Fruit fly (Drosophila melanogaster) whole organism, embryonic: ENCODE data around the gene CG3632.

Experiments used
- CG10209 ChIP-seq: fragments of 200-800 bp; sonication (Bioruptor generic); optimal IDR thresholded peaks from 3 replicates; lab custom pipeline; 2017; ENCODE audit warnings: missing biosample characterization, mild to moderate bottlenecking, missing genetic modification characterization, missing genetic modification reagents
- CG10565 ChIP-seq: fragments of 200-800 bp; sonication (Bioruptor generic); optimal IDR thresholded peaks from 3 replicates; lab custom pipeline; 2016; ENCODE audit warnings: missing biosample characterization, mild to moderate bottlenecking, missing genetic modification characterization
- CG11093 ChIP-seq: fragments of 200-800 bp; sonication (Bioruptor generic); IDR thresholded peaks from 3 replicates; pipeline ENCODE4 v1.3.6; 2022; ENCODE audit warnings: missing biosample characterization, missing genetic modification characterization
- CG14667 ChIP-seq: fragments of 200-800 bp; sonication (Bioruptor generic); IDR thresholded peaks from 2 replicates; pipeline ENCODE4 v1.3.6; 2022; ENCODE audit warnings: missing biosample characterization, missing genetic modification characterization
- CG17361 ChIP-seq: fragments of 200-800 bp; sonication (Bioruptor generic); IDR thresholded peaks from 3 replicates; pipeline ENCODE4 v1.3.6; 2022; ENCODE audit warnings: missing biosample characterization, missing genetic modification characterization
- CG1792 ChIP-seq: fragments of 200-800 bp; sonication (Bioruptor generic); optimal IDR thresholded peaks from 2 replicates; lab custom pipeline; 2016; ENCODE audit warnings: missing biosample characterization, missing genetic modification characterization
- CG2875 ChIP-seq: fragments of 200-800 bp; sonication (Bioruptor generic); optimal IDR thresholded peaks from 2 replicates; lab custom pipeline; 2017; ENCODE audit warnings: missing biosample characterization, mild to moderate bottlenecking, missing genetic modification characterization, missing genetic modification reagents
- CG2889 ChIP-seq: fragments of 200-800 bp; sonication (Bioruptor generic); IDR thresholded peaks from 3 replicates; pipeline ENCODE4 v1.3.6; 2022; ENCODE audit warnings: missing biosample characterization, missing genetic modification characterization
- CG31365 ChIP-seq: fragments of 200-800 bp; sonication (Bioruptor generic); optimal IDR thresholded peaks from 2 replicates; lab custom pipeline; 2018; ENCODE audit warnings: missing biosample characterization, mild to moderate bottlenecking, missing genetic modification characterization
- CG33557 ChIP-seq: fragments of 200-800 bp; sonication (Bioruptor generic); optimal IDR thresholded peaks from 2 replicates; lab custom pipeline; 2019; ENCODE audit warnings: missing biosample characterization, mild to moderate bottlenecking, missing genetic modification characterization, moderate library complexity
- CG3407 ChIP-seq: fragments of 200-800 bp; sonication (Bioruptor generic); optimal IDR thresholded peaks from 2 replicates; lab custom pipeline; 2018; ENCODE audit warnings: missing biosample characterization, mild to moderate bottlenecking, missing genetic modification characterization
- CG7745 ChIP-seq: fragments of 200-800 bp; sonication (Bioruptor generic); optimal IDR thresholded peaks from 2 replicates; lab custom pipeline; 2018; ENCODE audit warnings: missing biosample characterization, mild to moderate bottlenecking, missing genetic modification characterization, moderate library complexity
- CG8281 ChIP-seq: fragments of 200-800 bp; sonication (Bioruptor generic); optimal IDR thresholded peaks from 2 replicates; lab custom pipeline; 2018; ENCODE audit warnings: missing biosample characterization, mild to moderate bottlenecking, missing genetic modification characterization, moderate library complexity
- CG8388 ChIP-seq: fragments of 200-800 bp; sonication (Bioruptor generic); optimal IDR thresholded peaks from 2 replicates; lab custom pipeline; 2019; ENCODE audit warnings: missing biosample characterization, mild to moderate bottlenecking, missing genetic modification characterization, moderate library complexity
- CG9609 ChIP-seq: fragments of 200-800 bp; sonication (Bioruptor generic); optimal IDR thresholded peaks from 3 replicates; lab custom pipeline; 2016; ENCODE audit warnings: missing biosample characterization, missing genetic modification characterization
- CG9797 ChIP-seq: fragments of 200-800 bp; sonication (Bioruptor generic); optimal IDR thresholded peaks from 3 replicates; lab custom pipeline; 2018; ENCODE audit warnings: missing biosample characterization, mild to moderate bottlenecking, missing genetic modification characterization
- E2f1 ChIP-seq: fragments of 200-800 bp; sonication (Bioruptor generic); IDR thresholded peaks from 2 replicates; pipeline ENCODE4 v1.3.6; 2022; ENCODE audit warnings: missing biosample characterization, missing genetic modification characterization
- Eip74EF ChIP-seq, 2 experiments: fragments of 200-800 bp in 1 of 2; fragments of >200 bp in 1 of 2; sonication (Bioruptor generic) in 1 of 2; optimal IDR thresholded peaks; 2 replicates each; lab custom pipeline; 2017 to 2019; ENCODE audit warnings: missing biosample characterization in 2 of 2, missing genetic modification characterization in 2 of 2, mild to moderate bottlenecking in 1 of 2, moderate library complexity in 1 of 2
- Fer3 ChIP-seq: fragments of 200-800 bp; sonication (Bioruptor generic); optimal IDR thresholded peaks from 2 replicates; lab custom pipeline; 2018; ENCODE audit warnings: missing biosample characterization, mild to moderate bottlenecking, missing genetic modification characterization, moderate library complexity
- Gug ChIP-seq: fragments of 200-800 bp; sonication (Bioruptor generic); IDR thresholded peaks from 4 replicates; pipeline ENCODE4 v1.3.6; 2022; ENCODE audit warnings: missing biosample characterization, missing genetic modification characterization
- Hmr ChIP-seq: fragments of 200-800 bp; sonication (Bioruptor generic); optimal IDR thresholded peaks from 3 replicates; lab custom pipeline; 2017; ENCODE audit warnings: mild to moderate bottlenecking, missing biosample characterization, missing genetic modification reagents, missing genetic modification characterization
- NFAT ChIP-seq: fragments of 200-800 bp; sonication (Bioruptor generic); IDR thresholded peaks from 2 replicates; pipeline ENCODE4 v1.3.6; 2022; ENCODE audit warnings: missing biosample characterization, missing genetic modification characterization
- Nf-YB ChIP-seq: fragments of 200-800 bp; sonication (Bioruptor generic); optimal IDR thresholded peaks from 3 replicates; lab custom pipeline; 2019; ENCODE audit warnings: missing biosample characterization, mild to moderate bottlenecking, missing genetic modification characterization, moderate library complexity
- Oaz ChIP-seq: fragments of 200-800 bp; sonication (Bioruptor generic); IDR thresholded peaks from 2 replicates; pipeline ENCODE4 v1.3.6; 2022; ENCODE audit warnings: missing biosample characterization, missing genetic modification characterization
- Pdp1 ChIP-seq, 2 experiments: fragments of 200-800 bp; sonication (Bioruptor generic); optimal IDR thresholded peaks; 3 replicates each; lab custom pipeline; 2016; ENCODE audit warnings: missing biosample characterization in 2 of 2, missing genetic modification characterization in 2 of 2, mild to moderate bottlenecking in 1 of 2, moderate library complexity in 1 of 2
- Rx ChIP-seq: fragments of 200-800 bp; sonication (Bioruptor generic); IDR thresholded peaks from 2 replicates; pipeline ENCODE4 v1.3.6; 2022; ENCODE audit warnings: missing biosample characterization, missing genetic modification characterization
- abd-A ChIP-seq: fragments of 200-800 bp; sonication (Bioruptor generic); optimal IDR thresholded peaks from 3 replicates; lab custom pipeline; 2019; ENCODE audit warnings: missing biosample characterization, mild to moderate bottlenecking, missing genetic modification characterization, moderate library complexity
- al ChIP-seq: fragments of 200-800 bp; sonication (Bioruptor generic); IDR thresholded peaks from 2 replicates; pipeline ENCODE4 v1.3.6; 2022; ENCODE audit warnings: missing biosample characterization, missing genetic modification characterization
- ase ChIP-seq: fragments of 200-800 bp; sonication (Bioruptor generic); IDR thresholded peaks from 3 replicates; pipeline ENCODE4 v1.3.6; 2022; ENCODE audit warnings: missing biosample characterization, missing genetic modification characterization
- br ChIP-seq: fragments of >200 bp; optimal IDR thresholded peaks from 2 replicates; lab custom pipeline; 2017
- cg ChIP-seq: fragments of 200-800 bp; sonication (Bioruptor generic); optimal IDR thresholded peaks from 3 replicates; lab custom pipeline; 2019; ENCODE audit warnings: missing biosample characterization, mild to moderate bottlenecking, missing genetic modification characterization, moderate library complexity
- crc ChIP-seq: fragments of 200-800 bp; sonication (Bioruptor generic); optimal IDR thresholded peaks from 2 replicates; lab custom pipeline; 2016; ENCODE audit warnings: missing biosample characterization, missing genetic modification characterization
- en ChIP-seq: fragments of 200-800 bp; sonication (Bioruptor generic); optimal IDR thresholded peaks from 2 replicates; lab custom pipeline; 2016; ENCODE audit warnings: missing biosample characterization, missing genetic modification characterization
- fru ChIP-seq: fragments of >200 bp; optimal IDR thresholded peaks from 2 replicates; lab custom pipeline; 2017
- luna ChIP-seq: fragments of 200-800 bp; sonication (Bioruptor generic); optimal IDR thresholded peaks from 2 replicates; lab custom pipeline; 2016; ENCODE audit warnings: missing biosample characterization, missing genetic modification characterization
- nmo ChIP-seq: fragments of 200-800 bp; sonication (Bioruptor generic); optimal IDR thresholded peaks from 2 replicates; lab custom pipeline; 2018; ENCODE audit warnings: missing biosample characterization, mild to moderate bottlenecking, missing genetic modification characterization, moderate library complexity
- org-1 ChIP-seq: fragments of 200-800 bp; sonication (Bioruptor generic); optimal IDR thresholded peaks from 2 replicates; lab custom pipeline; 2017; ENCODE audit warnings: missing biosample characterization, missing genetic modification characterization
- p53 ChIP-seq: fragments of 200-800 bp; sonication (Bioruptor generic); optimal IDR thresholded peaks from 2 replicates; lab custom pipeline; 2016; ENCODE audit warnings: missing biosample characterization, missing genetic modification characterization
- pum ChIP-seq: fragments of 200-800 bp; sonication (Bioruptor generic); optimal IDR thresholded peaks from 2 replicates; lab custom pipeline; 2016; ENCODE audit warnings: missing biosample characterization, missing genetic modification characterization
- repo ChIP-seq: fragments of 200-800 bp; sonication (Bioruptor generic); optimal IDR thresholded peaks from 2 replicates; lab custom pipeline; 2016; ENCODE audit warnings: missing biosample characterization, missing genetic modification characterization
- ro ChIP-seq: fragments of 200-800 bp; sonication (Bioruptor generic); IDR thresholded peaks from 2 replicates; pipeline ENCODE4 v1.3.6; 2022; ENCODE audit warnings: missing biosample characterization, missing genetic modification characterization
- schlank ChIP-seq: fragments of 200-800 bp; sonication (Bioruptor generic); optimal IDR thresholded peaks from 2 replicates; lab custom pipeline; 2018; ENCODE audit warnings: missing biosample characterization, mild to moderate bottlenecking, missing genetic modification characterization
- scrt ChIP-seq: fragments of 200-800 bp; sonication (Bioruptor generic); optimal IDR thresholded peaks from 2 replicates; lab custom pipeline; 2018; ENCODE audit warnings: missing biosample characterization, mild to moderate bottlenecking, missing genetic modification characterization, moderate library complexity
- tap ChIP-seq: fragments of 200-800 bp; optimal IDR thresholded peaks from 3 replicates; lab custom pipeline; 2019; ENCODE audit warnings: missing biosample characterization, mild to moderate bottlenecking, missing genetic modification characterization, moderate library complexity
- tgo ChIP-seq: fragments of 200-800 bp; sonication (Bioruptor generic); IDR thresholded peaks from 3 replicates; pipeline ENCODE4 v1.3.6; 2022; ENCODE audit warnings: missing biosample characterization, missing genetic modification characterization
- twi ChIP-seq: fragments of 200-800 bp; optimal IDR thresholded peaks from 2 replicates; lab custom pipeline; 2019; ENCODE audit warnings: missing biosample characterization, mild to moderate bottlenecking, missing genetic modification characterization, moderate library complexity
- unc-4 ChIP-seq: fragments of 200-800 bp; sonication (Bioruptor generic); IDR thresholded peaks from 2 replicates; pipeline ENCODE4 v1.3.6; 2022; ENCODE audit warnings: missing biosample characterization, missing genetic modification characterization; ENCODE audit not compliant: partially characterized antibody
- wek ChIP-seq: fragments of 200-800 bp; sonication (Bioruptor generic); optimal IDR thresholded peaks from 3 replicates; lab custom pipeline; 2018; ENCODE audit warnings: missing biosample characterization, mild to moderate bottlenecking, missing genetic modification characterization, moderate library complexity
- wor ChIP-seq: fragments of 200-800 bp; sonication (Bioruptor generic); IDR thresholded peaks from 2 replicates; pipeline ENCODE4 v1.3.6; 2022; ENCODE audit warnings: missing biosample characterization, missing genetic modification characterization
- zen2 ChIP-seq: fragments of 200-800 bp; sonication (Bioruptor generic); IDR thresholded peaks from 3 replicates; pipeline ENCODE4 v1.3.6; 2022; ENCODE audit warnings: missing biosample characterization, missing genetic modification characterization; ENCODE audit not compliant: partially characterized antibody
- zfh1 ChIP-seq: fragments of 200-800 bp; sonication (Bioruptor generic); IDR thresholded peaks from 3 replicates; pipeline ENCODE4 v1.3.6; 2022; ENCODE audit warnings: missing biosample characterization, missing genetic modification characterization

The CG3632 gene

dm6 chrX:16278783-16279182 lies 17.7 kb upstream of the CG3632 start (continued):
- peak; percentile 75 for TF ChIP-seq CG3407 (GFP tag; lab: Kevin White, UChicago)
- TF ChIP-seq tap (tag; lab: Kevin White, UChicago), result peak; percentile 83
- peak; percentile 46 for TF ChIP-seq schlank (tag; lab: Kevin White, UChicago)
- TF ChIP-seq cg (GFP tag; lab: Kevin White, UChicago), result peak; percentile 68
- peak; percentile 38; the same call in 1 of the 2 replicates for TF ChIP-seq al (GFP tag; lab: Robert Waterston, UW)
- peak; percentile 35; the same call in 1 of the 2 replicates for TF ChIP-seq ro
- peak; percentile 71 for TF ChIP-seq Oaz (GFP tag; lab: Robert Waterston, UW)
- no peak for TF ChIP-seq br
- peak; percentile 83 for TF ChIP-seq CG10209 (GFP tag; lab: Kevin White, UChicago)
- TF ChIP-seq CG2875 (GFP tag; lab: Kevin White, UChicago), result peak; percentile 91
- peak; percentile 59; the same call in 2 of the 3 replicates for TF ChIP-seq CG11093
- peak; percentile 59; the same call in 2 of the 3 replicates for TF ChIP-seq CG17361 (GFP tag; lab: Robert Waterston, UW)
- peak; percentile 82 for TF ChIP-seq Rx (GFP tag; lab: Robert Waterston, UW)
- TF ChIP-seq crc (GFP tag; lab: Kevin White, UChicago), result peak; percentile 24
- peak; percentile 88 for TF ChIP-seq CG8388 (GFP tag; lab: Kevin White, UChicago)
- peak; percentile 12 for TF ChIP-seq CG7745
- TF ChIP-seq repo, result peak; percentile 60
- peak; percentile 67 for TF ChIP-seq wor (GFP tag; lab: Robert Waterston, UW)
- TF ChIP-seq ase (GFP tag; lab: Robert Waterston, UW), result peak; percentile 80
- TF ChIP-seq en (GFP tag; lab: Kevin White, UChicago), result no peak
- TF ChIP-seq CG10565 (GFP tag; lab: Kevin White, UChicago), result no peak
- peak; percentile 71 for TF ChIP-seq CG8281 (tag; lab: Kevin White, UChicago)
- no peak for TF ChIP-seq zen2 (GFP tag; lab: Robert Waterston, UW)
- peak; percentile 72 for TF ChIP-seq Nf-YB (GFP tag; lab: Kevin White, UChicago)
- peak; percentile 76 for TF ChIP-seq Fer3 (tag; lab: Kevin White, UChicago)
- peak; percentile 72; the same call in 2 of the 3 replicates for TF ChIP-seq CG2889 (GFP tag; lab: Robert Waterston, UW)
- peak; percentile 78 for TF ChIP-seq org-1 (GFP tag; lab: Kevin White, UChicago)
- peak; percentile 91 for TF ChIP-seq CG33557 (GFP tag; lab: Kevin White, UChicago)
- peak; percentile 83 for TF ChIP-seq Hmr (GFP tag; lab: Kevin White, UChicago)
- TF ChIP-seq luna (GFP tag; lab: Kevin White, UChicago), result no peak
- peak in 1 of 2 experiments; percentile 79 for TF ChIP-seq Eip74EF (GFP tag; optimal IDR thresholded peaks at IDR 0.05; lab: Kevin White, UChicago)
- TF ChIP-seq E2f1 (GFP tag; lab: Robert Waterston, UW), result peak; percentile 81
- TF ChIP-seq wek, result peak; percentile 75
- peak; percentile 18 to 41 for TF ChIP-seq Pdp1 (GFP tag; optimal IDR thresholded peaks at IDR 0.05; lab: Kevin White, UChicago)
- no peak for TF ChIP-seq CG1792 (GFP tag; lab: Kevin White, UChicago)
- no peak for TF ChIP-seq fru (lab: Kevin White, UChicago)
- peak; percentile 77 for TF ChIP-seq scrt (GFP tag; lab: Kevin White, UChicago)
- TF ChIP-seq abd-A (tag; lab: Kevin White, UChicago), result no peak
- no peak for TF ChIP-seq p53
- peak; percentile 65; the same call in 1 of the 2 replicates for TF ChIP-seq CG14667 (GFP tag; lab: Robert Waterston, UW)
- TF ChIP-seq CG9609, result peak; percentile 61
- TF ChIP-seq tgo, result peak; percentile 77
- TF ChIP-seq twi (tag; lab: Kevin White, UChicago), result peak; percentile 74
- TF ChIP-seq NFAT (GFP tag; lab: Robert Waterston, UW), result peak; percentile 59
- TF ChIP-seq zfh1 (GFP tag; lab: Robert Waterston, UW), result peak; percentile 84
- no peak for TF ChIP-seq CG9797 (GFP tag; lab: Kevin White, UChicago)
- TF ChIP-seq CG31365 (tag; lab: Kevin White, UChicago), result peak; percentile 61
- TF ChIP-seq unc-4, result no peak
- TF ChIP-seq pum (GFP tag; lab: Kevin White, UChicago), result peak; percentile 16
- TF ChIP-seq nmo (GFP tag; lab: Kevin White, UChicago), result peak; percentile 75
- TF ChIP-seq Gug (GFP tag; lab: Robert Waterston, UW), result peak; percentile 76
